Worm (Caenorhabditis elegans) whole organism, late embryonic: ENCODE measurements around the gene col-187.

Experiments
- K02D7.2 ChIP-seq: sonication (generic microtip); optimal IDR thresholded peaks from 2 replicates; lab custom pipeline; 2017; ENCODE audit warnings: mild to moderate bottlenecking, missing genetic modification characterization, missing compliant biosample characterization
- T23F11.4 ChIP-seq: fragments of 200-800 bp; sonication (Bioruptor generic); optimal IDR thresholded peaks from 2 replicates; lab custom pipeline; 2018; ENCODE audit warnings: mild to moderate bottlenecking, missing genetic modification characterization, missing compliant biosample characterization
- ama-1 ChIP-seq: fragments of 150-350 bp; optimal IDR thresholded peaks from 2 replicates; lab custom pipeline; 2014
- ceh-14 ChIP-seq: sonication (generic microtip); optimal IDR thresholded peaks from 2 replicates; lab custom pipeline; 2016; ENCODE audit warnings: missing genotype, missing genetic modification characterization, missing compliant biosample characterization
- ceh-19 ChIP-seq: fragments of 200-800 bp; sonication (Bioruptor generic); optimal IDR thresholded peaks from 2 replicates; lab custom pipeline; 2018; ENCODE audit warnings: mild to moderate bottlenecking, missing genetic modification characterization, missing compliant biosample characterization
- ceh-2 ChIP-seq: sonication (generic microtip); optimal IDR thresholded peaks from 2 replicates; lab custom pipeline; 2016; ENCODE audit warnings: missing genotype, missing genetic modification characterization, missing compliant biosample characterization
- ceh-24 ChIP-seq: sonication (generic microtip); optimal IDR thresholded peaks from 2 replicates; lab custom pipeline; 2016; ENCODE audit warnings: mild to moderate bottlenecking, missing genetic modification characterization, missing compliant biosample characterization
- ceh-31 ChIP-seq: sonication (generic microtip); optimal IDR thresholded peaks from 2 replicates; lab custom pipeline; 2016; ENCODE audit warnings: missing genetic modification characterization, missing compliant biosample characterization
- ceh-34 ChIP-seq: sonication (generic microtip); optimal IDR thresholded peaks from 2 replicates; lab custom pipeline; 2016; ENCODE audit warnings: mild to moderate bottlenecking, missing genetic modification characterization, missing compliant biosample characterization
- ceh-48 ChIP-seq: sonication (generic microtip); optimal IDR thresholded peaks from 2 replicates; lab custom pipeline; 2016; ENCODE audit warnings: missing genetic modification characterization, inconsistent platforms, missing compliant biosample characterization
- ceh-9 ChIP-seq: sonication (generic microtip); optimal IDR thresholded peaks from 2 replicates; lab custom pipeline; 2016; ENCODE audit warnings: mild to moderate bottlenecking, missing genetic modification characterization, inconsistent platforms, missing compliant biosample characterization
- che-1 ChIP-seq: sonication (generic microtip); optimal IDR thresholded peaks from 2 replicates; lab custom pipeline; 2016; ENCODE audit warnings: mild to moderate bottlenecking, missing genetic modification characterization, missing compliant biosample characterization
- dve-1 ChIP-seq: sonication (generic microtip); optimal IDR thresholded peaks from 2 replicates; lab custom pipeline; 2017; ENCODE audit warnings: antibody characterized with exemption, mild to moderate bottlenecking, missing genetic modification characterization, missing compliant biosample characterization
- elt-2 ChIP-seq: sonication (generic microtip); optimal IDR thresholded peaks from 2 replicates; lab custom pipeline; 2016; ENCODE audit warnings: missing genetic modification reagents, missing genetic modification characterization, missing compliant biosample characterization
- ets-4 ChIP-seq: sonication (generic microtip); optimal IDR thresholded peaks from 2 replicates; lab custom pipeline; 2016; ENCODE audit warnings: missing genetic modification characterization, missing compliant biosample characterization
- eyg-1 ChIP-seq: sonication (generic microtip); optimal IDR thresholded peaks from 2 replicates; lab custom pipeline; 2016; ENCODE audit warnings: missing genotype, missing genetic modification characterization, missing compliant biosample characterization
- fax-1 ChIP-seq: sonication (generic microtip); optimal IDR thresholded peaks from 2 replicates; lab custom pipeline; 2016; ENCODE audit warnings: missing genotype, missing genetic modification characterization, missing compliant biosample characterization
- fkh-10 ChIP-seq: fragments of 150-350 bp; optimal IDR thresholded peaks from 2 replicates; lab custom pipeline; 2014; ENCODE audit warnings: missing biosample characterization, missing genetic modification reagents, missing genetic modification characterization
- hlh-6 ChIP-seq: sonication (generic microtip); optimal IDR thresholded peaks from 2 replicates; lab custom pipeline; 2016; ENCODE audit warnings: missing genotype, missing genetic modification characterization, missing compliant biosample characterization
- hlh-8 ChIP-seq: sonication (generic microtip); optimal IDR thresholded peaks from 2 replicates; lab custom pipeline; 2016; ENCODE audit warnings: missing genotype, missing genetic modification characterization, missing compliant biosample characterization
- lin-11 ChIP-seq: fragments of 200-800 bp; sonication (Bioruptor generic); optimal IDR thresholded peaks from 2 replicates; lab custom pipeline; 2018; ENCODE audit warnings: mild to moderate bottlenecking, missing genetic modification characterization, missing compliant biosample characterization
- mec-3 ChIP-seq: sonication (generic microtip); optimal IDR thresholded peaks from 2 replicates; lab custom pipeline; 2016; ENCODE audit warnings: borderline replicate concordance, missing genetic modification characterization, missing compliant biosample characterization
- npax-4 ChIP-seq: sonication (generic microtip); optimal IDR thresholded peaks from 2 replicates; lab custom pipeline; 2016; ENCODE audit warnings: missing genetic modification characterization, missing compliant biosample characterization
- pag-3 ChIP-seq: sonication (generic microtip); optimal IDR thresholded peaks from 2 replicates; lab custom pipeline; 2016; ENCODE audit warnings: missing compliant biosample characterization, missing genetic modification characterization, borderline replicate concordance
- pat-9 ChIP-seq: fragments of 200-800 bp; sonication (Bioruptor generic); optimal IDR thresholded peaks from 2 replicates; lab custom pipeline; 2018; ENCODE audit warnings: mild to moderate bottlenecking, missing genetic modification characterization, moderate library complexity, missing compliant biosample characterization
- pha-4 ChIP-seq: fragments of 150-350 bp; optimal IDR thresholded peaks from 2 replicates; lab custom pipeline; 2018; ENCODE audit warnings: missing biosample characterization, missing genetic modification reagents, missing genetic modification characterization
- pros-1 ChIP-seq: fragments of 150-350 bp; optimal IDR thresholded peaks from 2 replicates; lab custom pipeline; 2014; ENCODE audit warnings: missing biosample characterization, missing genetic modification reagents, missing genetic modification characterization
- sdc-2 ChIP-seq: sonication (generic microtip); optimal IDR thresholded peaks from 2 replicates; lab custom pipeline; 2016; ENCODE audit warnings: missing genotype, missing genetic modification characterization, missing compliant biosample characterization
- sox-4 ChIP-seq: sonication (generic microtip); optimal IDR thresholded peaks from 2 replicates; lab custom pipeline; 2017; ENCODE audit warnings: mild to moderate bottlenecking, missing genetic modification characterization, inconsistent platforms, missing compliant biosample characterization
- tbx-2 ChIP-seq: sonication (generic microtip); optimal IDR thresholded peaks from 2 replicates; lab custom pipeline; 2016; ENCODE audit warnings: missing genetic modification characterization, missing compliant biosample characterization
- tbx-7 ChIP-seq: sonication (generic microtip); optimal IDR thresholded peaks from 2 replicates; lab custom pipeline; 2016; ENCODE audit warnings: missing genotype, missing genetic modification characterization, missing compliant biosample characterization
- ttx-3 ChIP-seq: sonication (generic microtip); optimal IDR thresholded peaks from 2 replicates; lab custom pipeline; 2016; ENCODE audit warnings: missing genetic modification reagents, missing genetic modification characterization, missing compliant biosample characterization
- unc-42 ChIP-seq: sonication (generic microtip); optimal IDR thresholded peaks from 2 replicates; lab custom pipeline; 2016; ENCODE audit warnings: missing genotype, missing genetic modification characterization, missing compliant biosample characterization
- unc-55 ChIP-seq: sonication (generic microtip); optimal IDR thresholded peaks from 2 replicates; lab custom pipeline; 2017; ENCODE audit warnings: missing biosample characterization, missing genetic modification reagents, missing genetic modification characterization
- zip-5 ChIP-seq: sonication (generic microtip); optimal IDR thresholded peaks from 2 replicates; lab custom pipeline; 2016; ENCODE audit warnings: missing genetic modification characterization, missing compliant biosample characterization

The col-187 gene

ce11 chrX:16040207-16040716 is 32.4 kb upstream of the col-187 start, which contains the start of gene B0395.3:
B0395.3 (minus strand) TSS chrX:16040257.
- TF ChIP-seq fax-1 (tag; lab: Kevin White, UChicago), result no peak
- TF ChIP-seq ceh-2 (tag; lab: Kevin White, UChicago), result no peak
- TF ChIP-seq ceh-14 (tag; lab: Kevin White, UChicago), result peak; percentile 6
- peak; percentile 2 for TF ChIP-seq sox-4 (tag; lab: Kevin White, UChicago)
- peak; percentile 24 for TF ChIP-seq lin-11
- peak; percentile 32 for TF ChIP-seq tbx-2 (tag; lab: Kevin White, UChicago)
- TF ChIP-seq pag-3 (tag; lab: Kevin White, UChicago), result no peak
- TF ChIP-seq unc-42, result peak; percentile 78
- no peak for TF ChIP-seq hlh-8 (tag; lab: Kevin White, UChicago)
- TF ChIP-seq ceh-9 (tag; lab: Kevin White, UChicago), result no peak
- TF ChIP-seq pha-4 (tag; lab: Kevin White, UChicago), result no peak
- TF ChIP-seq ceh-31 (tag; lab: Kevin White, UChicago), result peak; percentile 49
- TF ChIP-seq ceh-19 (GFP tag; lab: Kevin White, UChicago), result no peak
- peak; percentile 50 for TF ChIP-seq che-1 (tag; lab: Kevin White, UChicago)
- no peak for TF ChIP-seq ceh-34 (tag; lab: Kevin White, UChicago)
- TF ChIP-seq sdc-2 (tag; lab: Kevin White, UChicago), result peak; percentile 53
- no peak for TF ChIP-seq unc-55 (GFP tag; lab: Kevin White, UChicago)
- no peak for TF ChIP-seq pat-9 (tag; lab: Kevin White, UChicago)
- TF ChIP-seq npax-4 (tag; lab: Kevin White, UChicago), result no peak
- TF ChIP-seq dve-1, result no peak
- TF ChIP-seq ttx-3 (tag; lab: Kevin White, UChicago), result no peak
- no peak for TF ChIP-seq elt-2
- no peak for TF ChIP-seq ceh-24 (tag; lab: Kevin White, UChicago)
- TF ChIP-seq tbx-7 (tag; lab: Kevin White, UChicago), result no peak
- no peak for TF ChIP-seq ets-4 (tag; lab: Kevin White, UChicago)
- no peak for TF ChIP-seq ama-1

- TF ChIP-seq T23F11.4 (no peak), elt-2 (peak; percentile 6), pros-1 (tag; lab: Kevin White, UChicago) (no peak), eyg-1 (tag; lab: Kevin White, UChicago) (no peak), dve-1 (no peak)
- TF ChIP-seq, all 69 proteins: peak for 1
Observed at ce11 chrX:16041808-16042207, 30.9 kb upstream of the col-187 start.

ce11 chrX:16042480-16042879 is 30.2 kb upstream of the col-187 start:
- no peak for TF ChIP-seq ttx-3 (tag; lab: Kevin White, UChicago)
- no peak for TF ChIP-seq pag-3 (tag; lab: Kevin White, UChicago)
- no peak for TF ChIP-seq npax-4 (tag; lab: Kevin White, UChicago)
- no peak for TF ChIP-seq hlh-6 (tag; lab: Kevin White, UChicago)
- TF ChIP-seq ceh-48, result no peak
- TF ChIP-seq sox-4 (tag; lab: Kevin White, UChicago), result no peak
- TF ChIP-seq fkh-10 (GFP tag; lab: Kevin White, UChicago), result no peak
- no peak for TF ChIP-seq K02D7.2 (tag; lab: Kevin White, UChicago)
- no peak for TF ChIP-seq mec-3
- TF ChIP-seq che-1 (tag; lab: Kevin White, UChicago), result no peak
- TF ChIP-seq, all 69 proteins: peak for 0

- no peak for TF ChIP-seq zip-5 (tag; lab: Kevin White, UChicago)
- peak; percentile 24 for TF ChIP-seq unc-42
- TF ChIP-seq ets-4 (tag; lab: Kevin White, UChicago), result no peak
Observed at ce11 chrX:16044325-16044724, 28.4 kb upstream of the col-187 start.
